Fruit fly (Drosophila melanogaster) whole organism, embryonic: ENCODE data around the gene Eip75B.

Source experiments
- CG10209 ChIP-seq: fragments of 200-800 bp; sonication (Bioruptor generic); optimal IDR thresholded peaks from 3 replicates; lab custom pipeline; 2017; ENCODE audit warnings: missing biosample characterization, mild to moderate bottlenecking, missing genetic modification characterization, missing genetic modification reagents
- CG10267 ChIP-seq: fragments of 200-800 bp; sonication (Bioruptor generic); optimal IDR thresholded peaks from 2 replicates; lab custom pipeline; 2018; ENCODE audit warnings: missing biosample characterization, mild to moderate bottlenecking, missing genetic modification characterization, moderate library complexity
- CG12942 ChIP-seq: fragments of 200-800 bp; sonication (Bioruptor generic); optimal IDR thresholded peaks from 3 replicates; lab custom pipeline; 2016; ENCODE audit warnings: missing biosample characterization, missing genetic modification characterization
- CG13424 ChIP-seq: fragments of 200-800 bp; sonication (Bioruptor generic); optimal IDR thresholded peaks from 2 replicates; lab custom pipeline; 2019; ENCODE audit warnings: missing biosample characterization, mild to moderate bottlenecking, missing genetic modification characterization, moderate library complexity
- CG13894 ChIP-seq: fragments of 200-800 bp; sonication (Bioruptor generic); optimal IDR thresholded peaks from 3 replicates; lab custom pipeline; 2018; ENCODE audit warnings: missing biosample characterization, mild to moderate bottlenecking, missing genetic modification characterization, moderate library complexity
- CG15514 ChIP-seq: fragments of 200-800 bp; sonication (Bioruptor generic); optimal IDR thresholded peaks from 3 replicates; lab custom pipeline; 2017; ENCODE audit warnings: missing biosample characterization, missing genetic modification characterization, mild to moderate bottlenecking, moderate library complexity, missing genetic modification reagents
- CG1602 ChIP-seq: fragments of 200-800 bp; sonication (Bioruptor generic); optimal IDR thresholded peaks from 3 replicates; lab custom pipeline; 2016; ENCODE audit warnings: missing biosample characterization, missing genetic modification characterization
- CG1603 ChIP-seq: fragments of 200-800 bp; sonication (Bioruptor generic); optimal IDR thresholded peaks from 2 replicates; lab custom pipeline; 2019; ENCODE audit warnings: missing biosample characterization, mild to moderate bottlenecking, missing genetic modification characterization, moderate library complexity
- CG18011 ChIP-seq: fragments of 200-800 bp; sonication (Bioruptor generic); optimal IDR thresholded peaks from 2 replicates; lab custom pipeline; 2017; ENCODE audit warnings: missing biosample characterization, missing genetic modification characterization, mild to moderate bottlenecking, moderate library complexity, missing genotype
- CG2875 ChIP-seq: fragments of 200-800 bp; sonication (Bioruptor generic); optimal IDR thresholded peaks from 2 replicates; lab custom pipeline; 2017; ENCODE audit warnings: missing biosample characterization, mild to moderate bottlenecking, missing genetic modification characterization, missing genetic modification reagents
- CG30403 ChIP-seq: fragments of 200-800 bp; sonication (Bioruptor generic); optimal IDR thresholded peaks from 3 replicates; lab custom pipeline; 2016; ENCODE audit warnings: missing biosample characterization, missing genetic modification characterization
- CG3838 ChIP-seq: fragments of 200-800 bp; sonication (Bioruptor generic); optimal IDR thresholded peaks from 3 replicates; lab custom pipeline; 2016; ENCODE audit warnings: missing biosample characterization, missing genetic modification characterization
- CG3847 ChIP-seq: fragments of 200-800 bp; sonication (Bioruptor generic); IDR thresholded peaks from 2 replicates; pipeline ENCODE4 v1.3.6; 2022; ENCODE audit warnings: missing biosample characterization, missing genetic modification characterization
- CG4617 ChIP-seq: fragments of 200-800 bp; sonication (Bioruptor generic); optimal IDR thresholded peaks from 3 replicates; lab custom pipeline; 2016; ENCODE audit warnings: missing biosample characterization, missing genetic modification characterization, borderline replicate concordance
- CG6765 ChIP-seq: fragments of 200-800 bp; sonication (Bioruptor generic); optimal IDR thresholded peaks from 3 replicates; lab custom pipeline; 2017; ENCODE audit warnings: missing biosample characterization, mild to moderate bottlenecking, missing genetic modification characterization
- CG7556 ChIP-seq: fragments of 200-800 bp; sonication (Bioruptor generic); optimal IDR thresholded peaks from 2 replicates; lab custom pipeline; 2017; ENCODE audit warnings: missing biosample characterization, mild to moderate bottlenecking, missing genetic modification characterization
- CG8388 ChIP-seq: fragments of 200-800 bp; sonication (Bioruptor generic); optimal IDR thresholded peaks from 2 replicates; lab custom pipeline; 2019; ENCODE audit warnings: missing biosample characterization, mild to moderate bottlenecking, missing genetic modification characterization, moderate library complexity
- CG9817 ChIP-seq: fragments of 200-800 bp; sonication (Bioruptor generic); optimal IDR thresholded peaks from 2 replicates; lab custom pipeline; 2018; ENCODE audit warnings: missing biosample characterization, mild to moderate bottlenecking, missing genetic modification characterization, moderate library complexity
- CrebB ChIP-seq: fragments of 200-800 bp; sonication (Bioruptor generic); optimal IDR thresholded peaks from 3 replicates; lab custom pipeline; 2018; ENCODE audit warnings: missing biosample characterization, mild to moderate bottlenecking, missing genetic modification characterization
- Dfd ChIP-seq, 2 experiments: fragments of >200 bp; optimal IDR thresholded peaks; 2 replicates each; lab custom pipeline; 2017; ENCODE audit warnings: missing biosample characterization in 2 of 2, missing genetic modification characterization in 2 of 2
- Dll ChIP-seq: fragments of 200-800 bp; sonication (Bioruptor generic); IDR thresholded peaks from 4 replicates; pipeline ENCODE4 v1.3.6; 2022; ENCODE audit warnings: missing biosample characterization, missing genetic modification characterization; ENCODE audit not compliant: partially characterized antibody
- Drgx ChIP-seq: fragments of 200-800 bp; sonication (Bioruptor generic); IDR thresholded peaks from 2 replicates; pipeline ENCODE4 v1.3.6; 2022; ENCODE audit warnings: missing biosample characterization, missing genetic modification characterization
- GATAe ChIP-seq: fragments of 200-800 bp; sonication (Bioruptor generic); conservative IDR thresholded peaks from 2 replicates; pipeline ENCODE4 v1.3.6; 2022; ENCODE audit warnings: missing biosample characterization, missing genetic modification characterization
- Hsf ChIP-seq: fragments of 200-800 bp; sonication (Bioruptor generic); optimal IDR thresholded peaks from 3 replicates; lab custom pipeline; 2016; ENCODE audit warnings: missing biosample characterization, missing genetic modification characterization
- Kr ChIP-seq: fragments of 200-800 bp; sonication (Bioruptor generic); optimal IDR thresholded peaks from 2 replicates; lab custom pipeline; 2017; ENCODE audit warnings: missing biosample characterization, mild to moderate bottlenecking, missing genetic modification characterization
- MBD-R2 ChIP-seq: fragments of 200-800 bp; sonication (Bioruptor generic); IDR thresholded peaks from 2 replicates; pipeline ENCODE4 v1.3.6; 2022; ENCODE audit warnings: missing biosample characterization, missing genetic modification characterization
- Med ChIP-seq: fragments of 200-800 bp; sonication (Bioruptor generic); peaks from one replicate; lab custom pipeline; 2016; ENCODE audit warnings: missing biosample characterization, missing genetic modification characterization, mild to moderate bottlenecking, inconsistent platforms, moderate library complexity
- Oli ChIP-seq: fragments of 200-800 bp; sonication (Bioruptor generic); optimal IDR thresholded peaks from 2 replicates; lab custom pipeline; 2018; ENCODE audit warnings: missing biosample characterization, mild to moderate bottlenecking, missing genetic modification characterization, moderate library complexity
- Poxn ChIP-seq: fragments of 200-800 bp; sonication (Bioruptor generic); IDR thresholded peaks from 2 replicates; pipeline ENCODE4 v1.3.6; 2022; ENCODE audit warnings: missing biosample characterization, missing genetic modification characterization
- Ravus ChIP-seq: fragments of 200-800 bp; sonication (Bioruptor generic); IDR thresholded peaks from 2 replicates; pipeline ENCODE4 v1.3.6; 2022; ENCODE audit warnings: missing biosample characterization, missing genetic modification characterization
- Tbp ChIP-seq: fragments of >200 bp; optimal IDR thresholded peaks from 2 replicates; lab custom pipeline; 2018; ENCODE audit warnings: missing biosample characterization, missing genetic modification characterization
- bcd ChIP-seq: fragments of 200-800 bp; sonication (Bioruptor generic); optimal IDR thresholded peaks from 2 replicates; lab custom pipeline; 2017; ENCODE audit warnings: missing biosample characterization, mild to moderate bottlenecking, missing genetic modification characterization
- bigmax ChIP-seq: fragments of 200-800 bp; sonication (Bioruptor generic); optimal IDR thresholded peaks from 2 replicates; lab custom pipeline; 2018; ENCODE audit warnings: missing biosample characterization, mild to moderate bottlenecking, missing genetic modification characterization
- cad ChIP-seq: fragments of >200 bp; optimal IDR thresholded peaks from 2 replicates; lab custom pipeline; 2017; ENCODE audit warnings: missing biosample characterization, missing genetic modification characterization
- cato ChIP-seq: fragments of 200-800 bp; sonication (Bioruptor generic); optimal IDR thresholded peaks from 2 replicates; lab custom pipeline; 2016; ENCODE audit warnings: missing biosample characterization, missing genetic modification characterization, borderline replicate concordance
- cg ChIP-seq: fragments of 200-800 bp; sonication (Bioruptor generic); optimal IDR thresholded peaks from 3 replicates; lab custom pipeline; 2019; ENCODE audit warnings: missing biosample characterization, mild to moderate bottlenecking, missing genetic modification characterization, moderate library complexity
- dan ChIP-seq: fragments of 200-800 bp; sonication (Bioruptor generic); IDR thresholded peaks from 2 replicates; pipeline ENCODE4 v1.3.6; 2022; ENCODE audit warnings: missing biosample characterization, missing genetic modification characterization
- danr ChIP-seq: fragments of 200-800 bp; sonication (Bioruptor generic); IDR thresholded peaks from 2 replicates; pipeline ENCODE4 v1.3.6; 2022; ENCODE audit warnings: missing biosample characterization, missing genetic modification characterization
- dm ChIP-seq: fragments of 200-800 bp; sonication (Bioruptor generic); optimal IDR thresholded peaks from 3 replicates; lab custom pipeline; 2016; ENCODE audit warnings: missing biosample characterization, missing genetic modification characterization
- fd64A ChIP-seq: fragments of 200-800 bp; sonication (Bioruptor generic); optimal IDR thresholded peaks from 3 replicates; lab custom pipeline; 2018; ENCODE audit warnings: missing biosample characterization, mild to moderate bottlenecking, missing genetic modification characterization
- grau ChIP-seq: fragments of 200-800 bp; optimal IDR thresholded peaks from 3 replicates; lab custom pipeline; 2019; ENCODE audit warnings: missing biosample characterization, mild to moderate bottlenecking, missing genetic modification characterization, moderate library complexity
- her ChIP-seq: fragments of 200-800 bp; sonication (Bioruptor generic); optimal IDR thresholded peaks from 2 replicates; lab custom pipeline; 2016; ENCODE audit warnings: missing biosample characterization, missing genetic modification characterization
- lab ChIP-seq: fragments of 200-800 bp; sonication (Bioruptor generic); optimal IDR thresholded peaks from 3 replicates; lab custom pipeline; 2017; ENCODE audit warnings: missing biosample characterization, missing genetic modification characterization, mild to moderate bottlenecking, moderate library complexity, missing genetic modification reagents
- row ChIP-seq: fragments of 200-800 bp; sonication (Bioruptor generic); IDR thresholded peaks from 3 replicates; pipeline ENCODE4 v1.3.6; 2022; ENCODE audit warnings: missing biosample characterization, missing genetic modification characterization
- sc ChIP-seq, 3 experiments: fragments of >200 bp in 2 of 3; fragments of 200-800 bp in 1 of 3; sonication (Bioruptor generic) in 1 of 3; optimal IDR thresholded peaks; 2 replicates in 2 of 3; 3 replicates in 1 of 3; lab custom pipeline; 2017; ENCODE audit warnings: mild to moderate bottlenecking in 1 of 3, missing biosample characterization in 1 of 3, missing genetic modification characterization in 1 of 3, missing genetic modification reagents in 1 of 3
- sd ChIP-seq: fragments of 200-800 bp; sonication (Bioruptor generic); optimal IDR thresholded peaks from 3 replicates; lab custom pipeline; 2018; ENCODE audit warnings: missing biosample characterization, mild to moderate bottlenecking, missing genetic modification characterization, moderate library complexity
- slbo ChIP-seq: fragments of 200-800 bp; sonication (Bioruptor generic); IDR thresholded peaks from 2 replicates; pipeline ENCODE4 v1.3.6; 2022; ENCODE audit warnings: missing biosample characterization, missing genetic modification characterization
- ssp ChIP-seq: fragments of 200-800 bp; sonication (Bioruptor generic); IDR thresholded peaks from 2 replicates; pipeline ENCODE4 v1.3.6; 2022; ENCODE audit warnings: missing biosample characterization, missing genetic modification characterization
- tll ChIP-seq, 2 experiments: fragments of 200-800 bp in 1 of 2; fragments of >200 bp in 1 of 2; sonication (Bioruptor generic) in 1 of 2; optimal IDR thresholded peaks; 2 replicates each; lab custom pipeline; 2017 to 2019; ENCODE audit warnings: missing biosample characterization in 2 of 2, missing genetic modification characterization in 2 of 2, mild to moderate bottlenecking in 1 of 2, moderate library complexity in 1 of 2
- usp ChIP-seq: fragments of >200 bp; optimal IDR thresholded peaks from 2 replicates; lab custom pipeline; 2017; ENCODE audit warnings: missing biosample characterization, missing genetic modification characterization

The Eip75B gene

DNA sequence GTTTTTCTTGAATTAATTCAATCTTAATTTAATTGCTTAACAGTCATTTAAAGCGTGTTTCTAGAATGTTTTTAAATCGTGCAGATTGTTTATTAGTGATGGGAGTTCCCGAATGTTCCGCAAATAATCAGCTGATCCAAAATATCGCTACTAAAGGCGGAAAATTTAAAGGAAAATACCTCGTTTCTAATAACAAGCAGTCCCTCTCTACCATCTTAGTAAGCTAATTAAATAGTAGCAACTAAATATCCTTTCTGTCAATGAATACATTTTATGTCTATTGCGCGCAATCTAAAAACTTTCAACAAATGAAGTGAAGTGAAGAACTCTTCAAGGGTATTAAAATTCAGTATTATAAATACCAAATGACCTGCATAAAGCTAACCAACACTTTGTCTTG is 152.0 kb downstream of the Eip75B start, which contains the start of gene CG5290 (continued):
- TF ChIP-seq Dfd (GFP tag; optimal IDR thresholded peaks at IDR 0.05; lab: Kevin White, UChicago) (no peak), Drgx (no peak), cg (no peak), row (GFP tag; lab: Robert Waterston, UW) (peak; percentile 62; the same call in 2 of the 3 replicates), sc (optimal IDR thresholded peaks at IDR 0.05; lab: Kevin White, UChicago) (no peak), sc (GFP tag; optimal IDR thresholded peaks at IDR 0.05; lab: Kevin White, UChicago) (no peak), CG3838 (no peak), Hsf (GFP tag; lab: Kevin White, UChicago) (peak; percentile 54), CG13424 (tag; lab: Kevin White, UChicago) (peak; percentile 20), cato (GFP tag; lab: Kevin White, UChicago) (peak; percentile 11), grau (tag; lab: Kevin White, UChicago) (peak; percentile 29), CG1602 (GFP tag; lab: Kevin White, UChicago) (peak; percentile 6), cad (GFP tag; lab: Kevin White, UChicago) (no peak), CG8388 (GFP tag; lab: Kevin White, UChicago) (no peak), CG12942 (GFP tag; lab: Kevin White, UChicago) (peak; percentile 8), her (GFP tag; lab: Kevin White, UChicago) (peak; percentile 32), Kr (GFP tag; lab: Kevin White, UChicago) (no peak), CG1603 (tag; lab: Kevin White, UChicago) (peak; percentile 29), Ravus (GFP tag; lab: Robert Waterston, UW) (no peak), dm (GFP tag; lab: Kevin White, UChicago) (peak; percentile 17), slbo (GFP tag; lab: Robert Waterston, UW) (peak; percentile 43; the same call in 1 of the 2 replicates), MBD-R2 (GFP tag; lab: Robert Waterston, UW) (peak; percentile 49), Poxn (no peak), CG9817 (tag; lab: Kevin White, UChicago) (peak; percentile 1), CG15514 (GFP tag; lab: Kevin White, UChicago) (peak; percentile 87), CG6765 (GFP tag; lab: Kevin White, UChicago) (no peak), CG30403 (GFP tag; lab: Kevin White, UChicago) (peak; percentile 54), dan (GFP tag; lab: Robert Waterston, UW) (no peak), fd64A (GFP tag; lab: Kevin White, UChicago) (no peak), Med (GFP tag; lab: Kevin White, UChicago) (peak; percentile 92), CG10209 (GFP tag; lab: Kevin White, UChicago) (no peak), sd (peak; percentile 18), usp (GFP tag; lab: Kevin White, UChicago) (no peak), danr (GFP tag; lab: Robert Waterston, UW) (no peak), Oli (no peak), CrebB (no peak), Dll (GFP tag; lab: Robert Waterston, UW) (peak; percentile 79), lab (GFP tag; lab: Kevin White, UChicago) (peak; percentile 55)

DNA sequence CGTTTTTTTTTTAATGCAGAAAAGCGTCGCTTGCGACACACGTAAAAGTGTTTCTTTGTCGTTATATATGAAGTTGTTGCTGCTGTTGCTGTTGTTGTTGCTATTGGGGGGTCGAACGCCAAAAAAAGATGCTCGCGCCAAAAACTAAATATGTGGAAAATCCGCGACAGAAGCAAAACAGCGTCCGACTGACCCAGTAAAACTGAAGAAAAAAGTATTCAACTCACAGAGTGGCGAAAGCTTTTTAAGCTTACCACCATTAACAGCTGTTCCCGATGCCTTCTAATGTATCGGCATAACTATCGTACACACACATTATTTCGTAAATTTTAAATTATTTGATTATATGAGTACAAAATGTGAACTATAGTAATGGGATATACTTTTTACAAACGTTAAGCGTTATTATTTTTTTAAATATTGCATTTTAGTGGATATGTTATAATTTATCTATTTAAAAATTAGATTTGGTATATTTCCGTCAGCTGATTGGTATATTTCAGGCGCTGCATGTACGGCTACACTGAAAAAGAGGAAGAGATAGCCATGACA is 156.8 kb downstream of the Eip75B start, which contains the start of the genes Prestin and Wdr92:
TSS of gene Prestin (minus strand) at position 204 of the 552 bp plus-strand sequence.
TSS of gene Wdr92 (plus strand) at position 535 of the 552 bp plus-strand sequence.
- TF ChIP-seq GATAe (GFP tag; lab: Robert Waterston, UW) (no peak), CG13894 (peak; percentile 63), ssp (GFP tag; lab: Robert Waterston, UW) (no peak), CG4617 (GFP tag; lab: Kevin White, UChicago) (no peak), CG3847 (GFP tag; lab: Robert Waterston, UW) (no peak), CG2875 (GFP tag; lab: Kevin White, UChicago) (no peak), CG10267 (peak; percentile 65), tll (GFP tag; optimal IDR thresholded peaks at IDR 0.05; lab: Kevin White, UChicago) (no peak), CG10209 (GFP tag; lab: Kevin White, UChicago) (peak; percentile 0), bigmax (GFP tag; lab: Kevin White, UChicago) (no peak), CG18011 (GFP tag; lab: Kevin White, UChicago) (no peak), slbo (GFP tag; lab: Robert Waterston, UW) (peak; percentile 32; the same call in 1 of the 2 replicates), CG7556 (GFP tag; lab: Kevin White, UChicago) (no peak), Tbp (GFP tag; lab: Kevin White, UChicago) (no peak), bcd (GFP tag; lab: Kevin White, UChicago) (no peak)
